Worm (Caenorhabditis elegans): Measurements from ENCODE around the gene srxa-16.

The srxa-16 gene

ce11 chrV:16114237-16114636 is at the start of gene srxa-16:
srxa-16 (minus strand) TSS chrV:16114337.
- TF ChIP-seq M03D4.4 (tag; optimal IDR thresholded peaks at IDR 0.05) (no peak), mab-5 (tag; optimal IDR thresholded peaks at IDR 0.05) (no peak), lin-13 (tag; optimal IDR thresholded peaks at IDR 0.05) (no peak), ces-1 (GFP tag; optimal IDR thresholded peaks at IDR 0.05) (no peak), sptf-1 (tag; optimal IDR thresholded peaks at IDR 0.05) (no peak), nhr-237 (tag; optimal IDR thresholded peaks at IDR 0.05) (no peak), nhr-28 (tag; optimal IDR thresholded peaks at IDR 0.05) (no peak), nhr-2 (tag; optimal IDR thresholded peaks at IDR 0.05) (no peak), elt-3 (tag; optimal IDR thresholded peaks at IDR 0.05) (no peak), ham-2 (GFP tag; optimal IDR thresholded peaks at IDR 0.05) (no peak), elt-1 (tag; optimal IDR thresholded peaks at IDR 0.05; ENCODE audit: borderline replicate concordance, insufficient read depth) (no peak), hlh-1 (tag; optimal IDR thresholded peaks at IDR 0.05) (no peak), ceh-39 (tag; optimal IDR thresholded peaks at IDR 0.05) (no peak), ceh-43 (GFP tag; optimal IDR thresholded peaks at IDR 0.05) (no peak), unc-39 (tag; optimal IDR thresholded peaks at IDR 0.05) (no peak), tbx-8 (GFP tag; optimal IDR thresholded peaks at IDR 0.05) (no peak), mls-2 (tag; optimal IDR thresholded peaks at IDR 0.05) (no peak)

DNA sequence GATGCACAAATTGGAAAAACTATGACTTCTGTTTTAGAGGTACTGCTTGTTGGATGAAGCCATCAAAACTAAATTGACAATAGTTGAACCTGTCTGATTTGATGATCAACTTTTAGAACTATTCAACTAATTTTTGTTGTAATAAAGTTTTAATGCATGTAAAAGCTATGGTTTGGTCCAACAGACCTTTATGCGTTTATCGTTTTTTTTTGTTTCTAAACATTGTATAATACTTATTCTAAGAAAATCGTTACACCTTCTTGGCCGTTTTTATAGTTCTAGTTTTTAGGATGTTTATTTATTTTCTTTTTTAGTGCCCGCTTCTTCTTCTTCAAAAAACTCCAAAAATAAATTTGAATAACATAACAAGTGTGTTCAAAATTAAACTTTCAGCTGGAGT is 49.6 kb upstream of the srxa-16 start, which contains the start of gene F10A3.12:
Gene F10A3.12, plus strand, starts transcription at position 301 of the 400 bp plus-strand sequence.
- TF ChIP-seq mep-1 (tag; optimal IDR thresholded peaks at IDR 0.05) (no peak), blmp-1 (tag; optimal IDR thresholded peaks at IDR 0.05) (no peak), lin-13 (tag; optimal IDR thresholded peaks at IDR 0.05) (no peak), sptf-1 (tag; optimal IDR thresholded peaks at IDR 0.05) (no peak), mls-2 (tag; optimal IDR thresholded peaks at IDR 0.05) (no peak), nhr-237 (tag; optimal IDR thresholded peaks at IDR 0.05) (no peak), tbx-8 (GFP tag; optimal IDR thresholded peaks at IDR 0.05) (no peak), cnd-1 (tag; optimal IDR thresholded peaks at IDR 0.05) (no peak), ztf-11 (tag; optimal IDR thresholded peaks at IDR 0.05) (no peak), hlh-1 (tag; optimal IDR thresholded peaks at IDR 0.05) (no peak), pha-4 (tag; optimal IDR thresholded peaks at IDR 0.05) (no peak), nhr-28 (tag; optimal IDR thresholded peaks at IDR 0.05) (no peak), ceh-43 (GFP tag; optimal IDR thresholded peaks at IDR 0.05) (no peak), nhr-12 (tag; optimal IDR thresholded peaks at IDR 0.05) (no peak), unc-39 (tag; optimal IDR thresholded peaks at IDR 0.05) (no peak), snpc-4 (tag; optimal IDR thresholded peaks at IDR 0.05) (no peak), ceh-83 (GFP tag; optimal IDR thresholded peaks at IDR 0.05) (no peak), zip-8 (tag; optimal IDR thresholded peaks at IDR 0.05) (no peak)

ce11 chrV:16162124-16162735 is 48.1 kb upstream of the srxa-16 start, which contains the start of the genes str-109 and F10A3.11:
str-109 (minus strand) TSS chrV:16162224.
F10A3.11 (plus strand) TSS chrV:16162685.
- TF ChIP-seq zip-8 (tag; optimal IDR thresholded peaks at IDR 0.05) (no peak), elt-1 (tag; optimal IDR thresholded peaks at IDR 0.05; ENCODE audit: borderline replicate concordance, insufficient read depth) (no peak), ces-1 (GFP tag; optimal IDR thresholded peaks at IDR 0.05) (no peak), bed-3 (GFP tag; optimal IDR thresholded peaks at IDR 0.05) (no peak), nhr-12 (tag; optimal IDR thresholded peaks at IDR 0.05) (no peak)

DNA sequence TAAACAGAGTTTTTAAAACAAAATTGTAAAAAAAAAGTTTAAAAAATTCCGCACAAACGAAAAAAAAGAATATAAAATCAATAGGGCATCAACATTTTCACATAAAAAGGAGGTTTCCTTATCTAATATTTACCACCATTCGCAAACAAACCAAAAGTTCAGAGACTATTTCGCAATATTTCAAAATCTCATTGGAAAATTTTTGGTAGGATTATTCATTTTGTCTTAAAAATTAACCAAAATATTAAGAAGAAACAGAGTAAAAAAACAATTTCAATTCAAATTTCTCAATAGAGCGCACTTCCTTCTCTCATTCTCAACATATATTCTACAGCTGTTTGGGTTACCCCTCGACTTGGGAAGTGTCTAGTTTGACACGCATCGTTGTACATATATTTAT is 46.0 kb upstream of the srxa-16 start:
- TF ChIP-seq lin-13 (tag; optimal IDR thresholded peaks at IDR 0.05) = no peak
- no peak for TF ChIP-seq mls-2 (tag; optimal IDR thresholded peaks at IDR 0.05)
- TF ChIP-seq mab-5 (tag; optimal IDR thresholded peaks at IDR 0.05) = no peak
- no peak for TF ChIP-seq nhr-12 (tag; optimal IDR thresholded peaks at IDR 0.05)
- no peak for TF ChIP-seq nhr-2 (tag; optimal IDR thresholded peaks at IDR 0.05)

- TF ChIP-seq lin-13 (tag; optimal IDR thresholded peaks at IDR 0.05) = no peak
- no peak for TF ChIP-seq bed-3 (GFP tag; optimal IDR thresholded peaks at IDR 0.05)
- TF ChIP-seq sptf-1 (tag; optimal IDR thresholded peaks at IDR 0.05) = no peak
- no peak for TF ChIP-seq nhr-28 (tag; optimal IDR thresholded peaks at IDR 0.05)
Observed at ce11 chrV:16159594-16159993, 45.5 kb upstream of the srxa-16 start, which contains the start of gene F10A3.17. F10A3.17 (minus strand) TSS chrV:16159694.

DNA sequence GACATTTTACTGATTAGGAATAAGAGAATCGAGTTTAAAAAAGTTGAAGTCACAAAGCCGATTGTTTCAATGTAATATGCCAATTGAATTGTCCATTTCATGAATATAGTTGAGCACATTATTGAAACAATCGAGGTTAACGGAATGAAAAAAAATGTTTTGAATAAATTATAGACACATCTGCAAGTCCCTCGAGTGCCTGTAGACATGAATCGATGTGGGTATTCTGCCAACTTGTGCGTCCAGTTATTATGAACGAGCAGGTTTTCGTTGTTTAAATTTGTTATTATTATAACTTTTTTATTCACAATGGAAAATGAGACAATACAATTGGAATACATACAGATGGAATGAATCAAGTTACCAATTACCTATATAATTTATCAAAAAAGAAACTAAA is 44.3 kb upstream of the srxa-16 start, which contains the start of gene str-99:
Gene str-99, minus strand, starts transcription at position 101 of the 400 bp plus-strand sequence.
- TF ChIP-seq nhr-2 (tag; optimal IDR thresholded peaks at IDR 0.05) (no peak), flh-1 (GFP tag; optimal IDR thresholded peaks at IDR 0.05) (no peak)

Data from whole organism, mixed stage, embryonic.